Fruit fly (Drosophila melanogaster) whole organism, embryonic: ENCODE results near the gene RpL7.
A peak's percentile ranks its signal among the peaks of the same experiment; 100 is the strongest.

ENCODE experiments used
- Antp ChIP-seq: fragments of 200-800 bp; sonication (Bioruptor generic); optimal IDR thresholded peaks from 3 replicates; lab custom pipeline; 2016; ENCODE audit warnings: missing biosample characterization, missing genetic modification characterization
- CG10274 ChIP-seq: fragments of 200-800 bp; sonication (Bioruptor generic); optimal IDR thresholded peaks from 3 replicates; lab custom pipeline; 2017; ENCODE audit warnings: missing biosample characterization, mild to moderate bottlenecking, missing genetic modification characterization
- CG11247 ChIP-seq: fragments of 200-800 bp; sonication (Bioruptor generic); IDR thresholded peaks from 2 replicates; pipeline ENCODE4 v1.3.6; 2022; ENCODE audit warnings: missing biosample characterization, missing genetic modification characterization
- CG11504 ChIP-seq: fragments of 200-800 bp; sonication (Bioruptor generic); optimal IDR thresholded peaks from 3 replicates; lab custom pipeline; 2019; ENCODE audit warnings: missing biosample characterization, mild to moderate bottlenecking, missing genetic modification characterization, moderate library complexity
- CG13775 ChIP-seq: fragments of 200-800 bp; sonication (Bioruptor generic); optimal IDR thresholded peaks from 3 replicates; lab custom pipeline; 2017; ENCODE audit warnings: missing biosample characterization, mild to moderate bottlenecking, missing genetic modification characterization
- CG14965 ChIP-seq: fragments of 200-800 bp; sonication (Bioruptor generic); optimal IDR thresholded peaks from 2 replicates; lab custom pipeline; 2016; ENCODE audit warnings: missing biosample characterization, missing genetic modification characterization, borderline replicate concordance
- CG1647 ChIP-seq: fragments of 200-800 bp; sonication (Bioruptor generic); optimal IDR thresholded peaks from 3 replicates; lab custom pipeline; 2016; ENCODE audit warnings: missing biosample characterization, missing genetic modification characterization
- CG17328 ChIP-seq: fragments of 200-800 bp; sonication (Bioruptor generic); IDR thresholded peaks from 2 replicates; pipeline ENCODE4 v1.3.6; 2022; ENCODE audit warnings: missing biosample characterization, missing genetic modification characterization
- CG17361 ChIP-seq: fragments of 200-800 bp; sonication (Bioruptor generic); IDR thresholded peaks from 3 replicates; pipeline ENCODE4 v1.3.6; 2022; ENCODE audit warnings: missing biosample characterization, missing genetic modification characterization
- CG18764 ChIP-seq: fragments of 200-800 bp; sonication (Bioruptor generic); optimal IDR thresholded peaks from 3 replicates; lab custom pipeline; 2016; ENCODE audit warnings: missing biosample characterization, missing genetic modification characterization
- CG30403 ChIP-seq: fragments of 200-800 bp; sonication (Bioruptor generic); optimal IDR thresholded peaks from 3 replicates; lab custom pipeline; 2016; ENCODE audit warnings: missing biosample characterization, missing genetic modification characterization
- CG3065 ChIP-seq: fragments of 200-800 bp; sonication (Bioruptor generic); optimal IDR thresholded peaks from 2 replicates; lab custom pipeline; 2016; ENCODE audit warnings: missing biosample characterization, missing genetic modification characterization
- CG6175 ChIP-seq: fragments of 200-800 bp; sonication (Bioruptor generic); IDR thresholded peaks from 3 replicates; pipeline ENCODE4 v1.3.6; 2022; ENCODE audit warnings: missing biosample characterization, missing genetic modification characterization
- CG6791 ChIP-seq: fragments of 200-800 bp; sonication (Bioruptor generic); IDR thresholded peaks from 3 replicates; pipeline ENCODE4 v1.3.6; 2022; ENCODE audit warnings: missing biosample characterization, missing genetic modification characterization; ENCODE audit not compliant: partially characterized antibody
- CG7372 ChIP-seq: fragments of 200-800 bp; sonication (Bioruptor generic); IDR thresholded peaks from 2 replicates; pipeline ENCODE4 v1.3.6; 2022; ENCODE audit warnings: missing biosample characterization, missing genetic modification characterization
- CG7556 ChIP-seq: fragments of 200-800 bp; sonication (Bioruptor generic); optimal IDR thresholded peaks from 2 replicates; lab custom pipeline; 2017; ENCODE audit warnings: missing biosample characterization, mild to moderate bottlenecking, missing genetic modification characterization
- CG8924 ChIP-seq: fragments of 200-800 bp; optimal IDR thresholded peaks from 3 replicates; lab custom pipeline; 2019; ENCODE audit warnings: missing biosample characterization, mild to moderate bottlenecking, missing genetic modification characterization, moderate library complexity
- D19B ChIP-seq: fragments of 200-800 bp; sonication (Bioruptor generic); optimal IDR thresholded peaks from 2 replicates; lab custom pipeline; 2017; ENCODE audit warnings: missing biosample characterization, mild to moderate bottlenecking, missing genetic modification characterization
- Dref ChIP-seq: fragments of 200-800 bp; sonication (Bioruptor generic); IDR thresholded peaks from 2 replicates; pipeline ENCODE4 v1.3.6; 2022; ENCODE audit warnings: missing biosample characterization, missing genetic modification characterization
- Drgx ChIP-seq: fragments of 200-800 bp; sonication (Bioruptor generic); IDR thresholded peaks from 2 replicates; pipeline ENCODE4 v1.3.6; 2022; ENCODE audit warnings: missing biosample characterization, missing genetic modification characterization
- Gug ChIP-seq: fragments of 200-800 bp; sonication (Bioruptor generic); IDR thresholded peaks from 4 replicates; pipeline ENCODE4 v1.3.6; 2022; ENCODE audit warnings: missing biosample characterization, missing genetic modification characterization
- HmgD ChIP-seq: fragments of 200-800 bp; sonication (Bioruptor generic); optimal IDR thresholded peaks from 3 replicates; lab custom pipeline; 2016; ENCODE audit warnings: missing biosample characterization, missing genetic modification characterization
- Hr78 ChIP-seq, 2 experiments: fragments of 200-800 bp in 1 of 2; fragments of >200 bp in 1 of 2; sonication (Bioruptor generic) in 1 of 2; optimal IDR thresholded peaks; 2 replicates each; lab custom pipeline; 2017 to 2019; ENCODE audit warnings: missing biosample characterization in 2 of 2, missing genetic modification characterization in 2 of 2, mild to moderate bottlenecking in 1 of 2, moderate library complexity in 1 of 2
- MESR4 ChIP-seq: fragments of 200-800 bp; sonication (Bioruptor generic); optimal IDR thresholded peaks from 2 replicates; lab custom pipeline; 2018; ENCODE audit warnings: missing biosample characterization, mild to moderate bottlenecking, missing genetic modification characterization, moderate library complexity
- Mad ChIP-seq: fragments of 200-800 bp; sonication (Bioruptor generic); optimal IDR thresholded peaks from 2 replicates; lab custom pipeline; 2016; ENCODE audit warnings: missing biosample characterization, missing genetic modification characterization
- Sox102F ChIP-seq: fragments of 200-800 bp; sonication (Bioruptor generic); optimal IDR thresholded peaks from 2 replicates; lab custom pipeline; 2018; ENCODE audit warnings: missing biosample characterization, mild to moderate bottlenecking, missing genetic modification characterization, moderate library complexity
- Sry-δ ChIP-seq: fragments of 200-800 bp; sonication (Bioruptor generic); optimal IDR thresholded peaks from 2 replicates; lab custom pipeline; 2016; ENCODE audit warnings: missing biosample characterization, missing genetic modification characterization
- abd-A ChIP-seq: fragments of 200-800 bp; sonication (Bioruptor generic); optimal IDR thresholded peaks from 3 replicates; lab custom pipeline; 2019; ENCODE audit warnings: missing biosample characterization, mild to moderate bottlenecking, missing genetic modification characterization, moderate library complexity
- al ChIP-seq: fragments of 200-800 bp; sonication (Bioruptor generic); IDR thresholded peaks from 2 replicates; pipeline ENCODE4 v1.3.6; 2022; ENCODE audit warnings: missing biosample characterization, missing genetic modification characterization
- aop ChIP-seq: fragments of 200-800 bp; sonication (Bioruptor generic); IDR thresholded peaks from 2 replicates; pipeline ENCODE4 v1.3.6; 2022; ENCODE audit warnings: missing biosample characterization, missing genetic modification characterization
- ash1 ChIP-seq: fragments of 200-800 bp; sonication (Bioruptor generic); optimal IDR thresholded peaks from 2 replicates; lab custom pipeline; 2018; ENCODE audit warnings: missing biosample characterization, mild to moderate bottlenecking, missing genetic modification characterization
- bcd ChIP-seq: fragments of 200-800 bp; sonication (Bioruptor generic); optimal IDR thresholded peaks from 2 replicates; lab custom pipeline; 2017; ENCODE audit warnings: missing biosample characterization, mild to moderate bottlenecking, missing genetic modification characterization
- cg ChIP-seq: fragments of 200-800 bp; sonication (Bioruptor generic); optimal IDR thresholded peaks from 3 replicates; lab custom pipeline; 2019; ENCODE audit warnings: missing biosample characterization, mild to moderate bottlenecking, missing genetic modification characterization, moderate library complexity
- crc ChIP-seq: fragments of 200-800 bp; sonication (Bioruptor generic); optimal IDR thresholded peaks from 2 replicates; lab custom pipeline; 2016; ENCODE audit warnings: missing biosample characterization, missing genetic modification characterization
- cwo ChIP-seq: fragments of 200-800 bp; sonication (Bioruptor generic); optimal IDR thresholded peaks from 3 replicates; lab custom pipeline; 2017; ENCODE audit warnings: missing biosample characterization, missing genetic modification characterization, mild to moderate bottlenecking, moderate library complexity, missing genetic modification reagents
- esg ChIP-seq: fragments of 200-800 bp; sonication (Bioruptor generic); conservative IDR thresholded peaks from 2 replicates; pipeline ENCODE4 v1.3.6; 2022; ENCODE audit warnings: missing biosample characterization, missing genetic modification characterization
- eve ChIP-seq, 2 experiments: fragments of >200 bp; optimal IDR thresholded peaks; 2 replicates each; lab custom pipeline; 2017; ENCODE audit warnings: missing biosample characterization in 2 of 2, missing genetic modification characterization in 2 of 2
- eyg ChIP-seq: fragments of 200-800 bp; sonication (Bioruptor generic); optimal IDR thresholded peaks from 3 replicates; lab custom pipeline; 2016; ENCODE audit warnings: missing biosample characterization, missing genetic modification characterization
- gcm2 ChIP-seq: fragments of 200-800 bp; sonication (Bioruptor generic); optimal IDR thresholded peaks from 2 replicates; lab custom pipeline; 2016; ENCODE audit warnings: missing biosample characterization, missing genetic modification characterization
- gsb ChIP-seq: fragments of 200-800 bp; sonication (Bioruptor generic); IDR thresholded peaks from 2 replicates; pipeline ENCODE4 v1.3.6; 2022; ENCODE audit warnings: missing biosample characterization, missing genetic modification characterization
- inv ChIP-seq: fragments of 200-800 bp; sonication (Bioruptor generic); IDR thresholded peaks from 2 replicates; pipeline ENCODE4 v1.3.6; 2022; ENCODE audit warnings: missing biosample characterization, missing genetic modification characterization; ENCODE audit not compliant: partially characterized antibody
- kay ChIP-seq: fragments of 200-800 bp; sonication (Bioruptor generic); optimal IDR thresholded peaks from 2 replicates; lab custom pipeline; 2016; ENCODE audit warnings: missing biosample characterization, missing genetic modification characterization
- luna ChIP-seq: fragments of 200-800 bp; sonication (Bioruptor generic); optimal IDR thresholded peaks from 2 replicates; lab custom pipeline; 2016; ENCODE audit warnings: missing biosample characterization, missing genetic modification characterization
- maf-S ChIP-seq: fragments of 200-800 bp; sonication (Bioruptor generic); optimal IDR thresholded peaks from 2 replicates; lab custom pipeline; 2016; ENCODE audit warnings: missing biosample characterization, missing genetic modification characterization
- org-1 ChIP-seq: fragments of 200-800 bp; sonication (Bioruptor generic); optimal IDR thresholded peaks from 2 replicates; lab custom pipeline; 2017; ENCODE audit warnings: missing biosample characterization, missing genetic modification characterization
- pan ChIP-seq, 4 experiments: fragments of >200 bp in 3 of 4; fragments of 200-800 bp in 1 of 4; sonication (Bioruptor generic) in 1 of 4; optimal IDR thresholded peaks in 3 of 4; IDR thresholded peaks in 1 of 4; 2 replicates each; pipeline versions ENCODE4 v1.3.6 to Lab custom; 2017 to 2022; ENCODE audit warnings: missing biosample characterization in 2 of 4, missing genetic modification characterization in 2 of 4, mixed read lengths in 1 of 4
- prd ChIP-seq, 3 experiments: fragments of >200 bp in 2 of 3; fragments of 200-800 bp in 1 of 3; sonication (Bioruptor generic) in 1 of 3; optimal IDR thresholded peaks in 2 of 3; IDR thresholded peaks in 1 of 3; 2 replicates in 2 of 3; 3 replicates in 1 of 3; pipeline versions ENCODE4 v1.3.6 to Lab custom; 2017 to 2022; ENCODE audit warnings: missing biosample characterization in 1 of 3, missing genetic modification characterization in 1 of 3
- pum ChIP-seq: fragments of 200-800 bp; sonication (Bioruptor generic); optimal IDR thresholded peaks from 2 replicates; lab custom pipeline; 2016; ENCODE audit warnings: missing biosample characterization, missing genetic modification characterization
- vfl ChIP-seq: fragments of 200-800 bp; sonication (Bioruptor generic); optimal IDR thresholded peaks from 2 replicates; lab custom pipeline; 2016; ENCODE audit warnings: missing biosample characterization, missing genetic modification characterization

RpL7 gene

DNA sequence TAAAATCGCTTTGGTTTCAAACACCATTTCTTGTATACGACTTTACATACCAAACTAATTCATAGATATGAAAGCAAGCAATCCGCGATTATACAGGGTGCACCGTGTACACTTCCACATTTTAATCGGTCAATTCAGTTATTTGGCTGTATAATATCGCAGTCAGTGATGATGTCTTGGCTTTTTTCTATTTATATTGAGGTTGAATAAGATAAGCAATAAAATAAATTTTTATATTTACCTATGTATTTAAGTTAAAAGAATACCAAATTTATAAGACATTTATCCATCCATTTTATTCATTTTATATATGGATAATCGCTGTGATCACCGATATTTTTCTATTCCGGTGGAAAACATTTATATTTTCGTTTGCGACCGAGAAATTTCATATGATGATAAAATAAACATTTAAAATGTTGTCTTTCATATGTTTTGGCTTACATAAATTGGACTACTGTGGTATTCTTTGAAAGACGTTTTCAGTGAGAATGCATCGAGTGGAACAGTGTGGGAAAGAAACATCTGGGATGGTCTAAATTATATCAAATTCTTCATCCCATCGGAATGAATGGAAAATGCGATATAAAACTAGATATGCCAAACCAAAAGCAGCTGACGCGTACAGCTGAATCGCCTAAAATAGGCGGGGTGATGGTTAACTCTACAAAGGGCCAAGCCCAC lies 26.1 kb downstream of the RpL7 start, which contains the start of gene CG5708 (continued):
- TF ChIP-seq CG17361 (GFP tag; lab: Robert Waterston, UW) (peak; percentile 66; the same call in 2 of the 3 replicates), eyg (no peak), CG6175 (GFP tag; lab: Robert Waterston, UW) (no peak), gcm2 (GFP tag; lab: Kevin White, UChicago) (no peak), maf-S (GFP tag; lab: Kevin White, UChicago) (no peak), HmgD (no peak), vfl (GFP tag; lab: Kevin White, UChicago) (no peak), inv (GFP tag; lab: Robert Waterston, UW) (peak; percentile 57; the same call in 1 of the 2 replicates), Sry-δ (GFP tag; lab: Kevin White, UChicago) (peak; percentile 36), CG7372 (GFP tag; lab: Robert Waterston, UW) (no peak), CG7556 (GFP tag; lab: Kevin White, UChicago) (no peak), CG30403 (GFP tag; lab: Kevin White, UChicago) (no peak), pan (optimal IDR thresholded peaks at IDR 0.05; lab: Kevin White, UChicago) (no peak), pan (GFP tag; optimal IDR thresholded peaks at IDR 0.05 in 1 of 2, IDR thresholded peaks at IDR 0.05 in 1 of 2) (no peak), gsb (GFP tag; lab: Robert Waterston, UW) (no peak), aop (GFP tag; lab: Robert Waterston, UW) (no peak), eve (GFP tag; optimal IDR thresholded peaks at IDR 0.05; lab: Kevin White, UChicago) (no peak), cg (GFP tag; lab: Kevin White, UChicago) (no peak), CG11504 (tag; lab: Kevin White, UChicago) (no peak), Antp (GFP tag; lab: Kevin White, UChicago) (no peak), org-1 (GFP tag; lab: Kevin White, UChicago) (no peak), MESR4 (peak; percentile 46), Mad (no peak), crc (GFP tag; lab: Kevin White, UChicago) (no peak), Drgx (no peak), CG3065 (no peak), CG10274 (no peak), luna (GFP tag; lab: Kevin White, UChicago) (no peak), kay (no peak), esg (no peak), Hr78 (GFP tag; optimal IDR thresholded peaks at IDR 0.05; lab: Kevin White, UChicago) (no peak), ash1 (GFP tag; lab: Kevin White, UChicago) (no peak), prd (optimal IDR thresholded peaks at IDR 0.05; lab: Kevin White, UChicago) (no peak), prd (GFP tag; IDR thresholded peaks at IDR 0.05; lab: Robert Waterston, UW) (0 out of 3 replicates have a peak, but pooled peaks have one; percentile 20), pum (GFP tag; lab: Kevin White, UChicago) (no peak), al (GFP tag; lab: Robert Waterston, UW) (no peak), bcd (GFP tag; lab: Kevin White, UChicago) (no peak), CG1647 (GFP tag; lab: Kevin White, UChicago) (no peak), CG11247 (GFP tag; lab: Robert Waterston, UW) (no peak), CG18764 (no peak), CG14965 (GFP tag; lab: Kevin White, UChicago) (no peak), CG13775 (GFP tag; lab: Kevin White, UChicago) (peak; percentile 17), CG6791 (GFP tag; lab: Robert Waterston, UW) (peak; percentile 32; the same call in 1 of the 3 replicates), Dref (GFP tag; lab: Robert Waterston, UW) (peak; percentile 56), Gug (GFP tag; lab: Robert Waterston, UW) (no peak), cwo (GFP tag; lab: Kevin White, UChicago) (no peak), Sox102F (GFP tag; lab: Kevin White, UChicago) (no peak), abd-A (no peak), D19B (GFP tag; lab: Kevin White, UChicago) (no peak), CG8924 (peak; percentile 25), CG17328 (GFP tag; lab: Robert Waterston, UW) (no peak)
